Worm (Caenorhabditis elegans): ENCODE results near the gene tra-1.
"Not testable (repeated sequence)": the region's sequence is repeated elsewhere in the genome, so short reads cannot be mapped to it uniquely, and the experiment has no call there.

tra-1 gene

ce11 chrIII:11141791-11142490 is 53.1 kb downstream of the tra-1 start, which contains the start of the genes Y47D3A.1 and pola-1 (continued):
- peak; percentile 43 for TF ChIP-seq lin-32 (GFP tag; optimal IDR thresholded peaks at IDR 0.05)
- TF ChIP-seq bed-3 (GFP tag; optimal IDR thresholded peaks at IDR 0.05): peak; percentile 9

ce11 chrIII:11138922-11139321 is 56.1 kb downstream of the tra-1 start, which contains the start of gene fbxa-128:
Gene fbxa-128, minus strand, starts transcription at chrIII:11139113.
- TF ChIP-seq hlh-1 (tag; optimal IDR thresholded peaks at IDR 0.05) (no peak), cnd-1 (tag; optimal IDR thresholded peaks at IDR 0.05) (no peak), sptf-1 (tag; optimal IDR thresholded peaks at IDR 0.05) (no peak), tbx-8 (GFP tag; optimal IDR thresholded peaks at IDR 0.05) (no peak), ces-1 (GFP tag; optimal IDR thresholded peaks at IDR 0.05) (no peak), M03D4.4 (tag; optimal IDR thresholded peaks at IDR 0.05) (no peak), nhr-12 (tag; optimal IDR thresholded peaks at IDR 0.05) (no peak), ceh-83 (GFP tag; optimal IDR thresholded peaks at IDR 0.05) (no peak), unc-62 (GFP tag; optimal IDR thresholded peaks at IDR 0.05) (no peak), lin-13 (tag; optimal IDR thresholded peaks at IDR 0.05) (no peak), elt-3 (tag; optimal IDR thresholded peaks at IDR 0.05) (no peak), lsy-2 (tag; optimal IDR thresholded peaks at IDR 0.05) (no peak)

ce11 chrIII:11131475-11131874 is 63.5 kb downstream of the tra-1 start, which contains the start of gene pha-1:
Gene pha-1, plus strand, starts transcription at chrIII:11131775.
- not testable (repeated sequence) for TF ChIP-seq ces-1 (GFP tag; optimal IDR thresholded peaks at IDR 0.05); blmp-1 (tag; optimal IDR thresholded peaks at IDR 0.05); unc-120 (tag; optimal IDR thresholded peaks at IDR 0.05; ENCODE audit: poor library complexity, severe bottlenecking)

ce11 chrIII:11129363-11129762 is 65.6 kb downstream of the tra-1 start:
- TF ChIP-seq ceh-39 (tag; optimal IDR thresholded peaks at IDR 0.05) (no peak), ces-1 (GFP tag; optimal IDR thresholded peaks at IDR 0.05) (peak; percentile 42)

- TF ChIP-seq bed-3 (GFP tag; optimal IDR thresholded peaks at IDR 0.05) (no peak), nhr-237 (tag; optimal IDR thresholded peaks at IDR 0.05) (no peak), cnd-1 (tag; optimal IDR thresholded peaks at IDR 0.05) (no peak), ztf-11 (tag; optimal IDR thresholded peaks at IDR 0.05) (no peak), sem-2 (GFP tag; optimal IDR thresholded peaks at IDR 0.05) (no peak), zip-8 (tag; optimal IDR thresholded peaks at IDR 0.05) (no peak), ham-2 (GFP tag; optimal IDR thresholded peaks at IDR 0.05) (no peak), nhr-2 (tag; optimal IDR thresholded peaks at IDR 0.05) (no peak), unc-39 (tag; optimal IDR thresholded peaks at IDR 0.05) (no peak), M03D4.4 (tag; optimal IDR thresholded peaks at IDR 0.05) (no peak), mab-5 (tag; optimal IDR thresholded peaks at IDR 0.05) (no peak), sptf-1 (tag; optimal IDR thresholded peaks at IDR 0.05) (no peak), lsy-2 (tag; optimal IDR thresholded peaks at IDR 0.05) (no peak), nhr-12 (tag; optimal IDR thresholded peaks at IDR 0.05) (no peak), nhr-28 (tag; optimal IDR thresholded peaks at IDR 0.05) (no peak), drap-1 (GFP tag; optimal IDR thresholded peaks at IDR 0.05) (no peak)
Observed at ce11 chrIII:11127528-11127927, 67.5 kb downstream of the tra-1 start, which contains the start of gene Y48A6C.8. Gene Y48A6C.8, minus strand, starts transcription at chrIII:11127628.

ce11 chrIII:11123844-11124243 is 71.2 kb downstream of the tra-1 start:
- TF ChIP-seq nhr-28 (tag; optimal IDR thresholded peaks at IDR 0.05) (no peak), ceh-83 (GFP tag; optimal IDR thresholded peaks at IDR 0.05) (no peak), lin-32 (GFP tag; optimal IDR thresholded peaks at IDR 0.05) (no peak)
